Fruit fly (Drosophila melanogaster) whole organism, embryonic: Measurements from ENCODE around the gene cni.
A peak's percentile ranks its signal among the peaks of the same experiment; 100 is the strongest.

Experiments used
- Asciz ChIP-seq: fragments of 200-800 bp; sonication (Bioruptor generic); optimal IDR thresholded peaks from 2 replicates; lab custom pipeline; 2017; ENCODE audit warnings: missing biosample characterization, mild to moderate bottlenecking, missing genetic modification characterization, missing genetic modification reagents
- B-H1 ChIP-seq: fragments of 200-800 bp; sonication (Bioruptor generic); IDR thresholded peaks from 3 replicates; pipeline ENCODE4 v1.3.6; 2022; ENCODE audit warnings: missing biosample characterization, missing genetic modification characterization
- CG11504 ChIP-seq: fragments of 200-800 bp; sonication (Bioruptor generic); optimal IDR thresholded peaks from 3 replicates; lab custom pipeline; 2019; ENCODE audit warnings: missing biosample characterization, mild to moderate bottlenecking, missing genetic modification characterization, moderate library complexity
- CG12744 ChIP-seq: fragments of 200-800 bp; sonication (Bioruptor generic); optimal IDR thresholded peaks from 2 replicates; lab custom pipeline; 2016; ENCODE audit warnings: missing biosample characterization, missing genetic modification characterization
- CG17385 ChIP-seq: fragments of 200-800 bp; sonication (Bioruptor generic); optimal IDR thresholded peaks from 3 replicates; lab custom pipeline; 2018; ENCODE audit warnings: missing biosample characterization, mild to moderate bottlenecking, missing genetic modification characterization
- CG17829 ChIP-seq: fragments of 200-800 bp; optimal IDR thresholded peaks from 2 replicates; lab custom pipeline; 2019; ENCODE audit warnings: missing biosample characterization, mild to moderate bottlenecking, missing genetic modification characterization, moderate library complexity
- CG1792 ChIP-seq: fragments of 200-800 bp; sonication (Bioruptor generic); optimal IDR thresholded peaks from 2 replicates; lab custom pipeline; 2016; ENCODE audit warnings: missing biosample characterization, missing genetic modification characterization
- CG2678 ChIP-seq: fragments of 200-800 bp; sonication (Bioruptor generic); optimal IDR thresholded peaks from 3 replicates; lab custom pipeline; 2019; ENCODE audit warnings: missing biosample characterization, mild to moderate bottlenecking, missing genetic modification characterization, moderate library complexity
- CG4424 ChIP-seq: fragments of 200-800 bp; sonication (Bioruptor generic); optimal IDR thresholded peaks from 3 replicates; lab custom pipeline; 2016; ENCODE audit warnings: missing biosample characterization, missing genetic modification characterization
- CG4820 ChIP-seq: fragments of 200-800 bp; sonication (Bioruptor generic); optimal IDR thresholded peaks from 3 replicates; lab custom pipeline; 2016; ENCODE audit warnings: missing biosample characterization, missing genetic modification characterization
- CG6854 ChIP-seq: fragments of 200-800 bp; sonication (Bioruptor generic); optimal IDR thresholded peaks from 3 replicates; lab custom pipeline; 2017; ENCODE audit warnings: missing biosample characterization, mild to moderate bottlenecking, missing genetic modification characterization
- CG7357 ChIP-seq: fragments of 200-800 bp; sonication (Bioruptor generic); IDR thresholded peaks from 3 replicates; pipeline ENCODE4 v1.3.6; 2022; ENCODE audit warnings: missing biosample characterization, missing genetic modification characterization
- CG7786 ChIP-seq: fragments of 200-800 bp; sonication (Bioruptor generic); optimal IDR thresholded peaks from 2 replicates; lab custom pipeline; 2016; ENCODE audit warnings: missing biosample characterization, missing genetic modification characterization
- CoRest ChIP-seq: fragments of 200-800 bp; sonication (Bioruptor generic); optimal IDR thresholded peaks from 3 replicates; lab custom pipeline; 2018; ENCODE audit warnings: missing biosample characterization, mild to moderate bottlenecking, missing genetic modification characterization, moderate library complexity
- Fer1 ChIP-seq: fragments of 200-800 bp; sonication (Bioruptor generic); optimal IDR thresholded peaks from 2 replicates; lab custom pipeline; 2017; ENCODE audit warnings: missing biosample characterization, mild to moderate bottlenecking, missing genetic modification characterization
- Gug ChIP-seq: fragments of 200-800 bp; sonication (Bioruptor generic); IDR thresholded peaks from 4 replicates; pipeline ENCODE4 v1.3.6; 2022; ENCODE audit warnings: missing biosample characterization, missing genetic modification characterization
- Hand ChIP-seq: fragments of 200-800 bp; sonication (Bioruptor generic); optimal IDR thresholded peaks from 2 replicates; lab custom pipeline; 2017; ENCODE audit warnings: mild to moderate bottlenecking, missing biosample characterization, missing genetic modification reagents, missing genetic modification characterization
- Meics ChIP-seq: fragments of 200-800 bp; sonication (Bioruptor generic); optimal IDR thresholded peaks from 2 replicates; lab custom pipeline; 2017; ENCODE audit warnings: missing biosample characterization, mild to moderate bottlenecking, missing genetic modification characterization
- NK7.1 ChIP-seq: fragments of 200-800 bp; sonication (Bioruptor generic); optimal IDR thresholded peaks from 3 replicates; lab custom pipeline; 2016; ENCODE audit warnings: missing biosample characterization, missing genetic modification characterization
- Oaz ChIP-seq: fragments of 200-800 bp; sonication (Bioruptor generic); IDR thresholded peaks from 2 replicates; pipeline ENCODE4 v1.3.6; 2022; ENCODE audit warnings: missing biosample characterization, missing genetic modification characterization
- Ptx1 ChIP-seq: fragments of 200-800 bp; sonication (Bioruptor generic); IDR thresholded peaks from 2 replicates; pipeline ENCODE4 v1.3.6; 2022; ENCODE audit warnings: missing biosample characterization, missing genetic modification characterization
- Trl ChIP-seq, 3 experiments: fragments of >200 bp in 2 of 3; fragments of 200-800 bp in 1 of 3; sonication (Bioruptor generic) in 1 of 3; optimal IDR thresholded peaks; 2 replicates in 1 of 3; 3 replicates in 2 of 3; lab custom pipeline; 2016 to 2017; ENCODE audit warnings: missing biosample characterization in 1 of 3, missing genetic modification characterization in 1 of 3
- cwo ChIP-seq: fragments of 200-800 bp; sonication (Bioruptor generic); optimal IDR thresholded peaks from 3 replicates; lab custom pipeline; 2017; ENCODE audit warnings: missing biosample characterization, missing genetic modification characterization, mild to moderate bottlenecking, moderate library complexity, missing genetic modification reagents
- ems ChIP-seq: fragments of 200-800 bp; sonication (Bioruptor generic); optimal IDR thresholded peaks from 3 replicates; lab custom pipeline; 2016; ENCODE audit warnings: missing biosample characterization, missing genetic modification characterization
- esg ChIP-seq: fragments of 200-800 bp; sonication (Bioruptor generic); conservative IDR thresholded peaks from 2 replicates; pipeline ENCODE4 v1.3.6; 2022; ENCODE audit warnings: missing biosample characterization, missing genetic modification characterization
- eve ChIP-seq, 2 experiments: fragments of >200 bp; optimal IDR thresholded peaks; 2 replicates each; lab custom pipeline; 2017; ENCODE audit warnings: missing biosample characterization in 2 of 2, missing genetic modification characterization in 2 of 2
- exex ChIP-seq: fragments of 200-800 bp; sonication (Bioruptor generic); optimal IDR thresholded peaks from 4 replicates; lab custom pipeline; 2018; ENCODE audit warnings: missing biosample characterization, mild to moderate bottlenecking, missing genetic modification characterization, moderate library complexity
- gce ChIP-seq: fragments of 200-800 bp; sonication (Bioruptor generic); IDR thresholded peaks from 3 replicates; pipeline ENCODE4 v1.3.6; 2022; ENCODE audit warnings: missing biosample characterization, missing genetic modification characterization
- her ChIP-seq: fragments of 200-800 bp; sonication (Bioruptor generic); optimal IDR thresholded peaks from 2 replicates; lab custom pipeline; 2016; ENCODE audit warnings: missing biosample characterization, missing genetic modification characterization
- inv ChIP-seq: fragments of 200-800 bp; sonication (Bioruptor generic); IDR thresholded peaks from 2 replicates; pipeline ENCODE4 v1.3.6; 2022; ENCODE audit warnings: missing biosample characterization, missing genetic modification characterization; ENCODE audit not compliant: partially characterized antibody
- lilli ChIP-seq: fragments of 200-800 bp; sonication (Bioruptor generic); optimal IDR thresholded peaks from 3 replicates; lab custom pipeline; 2016; ENCODE audit warnings: missing biosample characterization, missing genetic modification characterization
- nau ChIP-seq: fragments of 200-800 bp; sonication (Bioruptor generic); optimal IDR thresholded peaks from 3 replicates; lab custom pipeline; 2017; ENCODE audit warnings: missing biosample characterization, mild to moderate bottlenecking, missing genetic modification characterization, missing genetic modification reagents
- odd ChIP-seq: fragments of 200-800 bp; sonication (Bioruptor generic); optimal IDR thresholded peaks from 2 replicates; lab custom pipeline; 2017; ENCODE audit warnings: missing biosample characterization, mild to moderate bottlenecking, missing genetic modification characterization
- p53 ChIP-seq: fragments of 200-800 bp; sonication (Bioruptor generic); optimal IDR thresholded peaks from 2 replicates; lab custom pipeline; 2016; ENCODE audit warnings: missing biosample characterization, missing genetic modification characterization
- pan ChIP-seq, 4 experiments: fragments of >200 bp in 3 of 4; fragments of 200-800 bp in 1 of 4; sonication (Bioruptor generic) in 1 of 4; optimal IDR thresholded peaks in 3 of 4; IDR thresholded peaks in 1 of 4; 2 replicates each; pipeline versions ENCODE4 v1.3.6 to Lab custom; 2017 to 2022; ENCODE audit warnings: missing biosample characterization in 2 of 4, missing genetic modification characterization in 2 of 4, mixed read lengths in 1 of 4
- pfk ChIP-seq: fragments of 200-800 bp; sonication (Bioruptor generic); optimal IDR thresholded peaks from 2 replicates; lab custom pipeline; 2018; ENCODE audit warnings: missing biosample characterization, mild to moderate bottlenecking, missing genetic modification characterization, moderate library complexity
- pnt ChIP-seq: fragments of 200-800 bp; sonication (Bioruptor generic); optimal IDR thresholded peaks from 3 replicates; lab custom pipeline; 2016; ENCODE audit warnings: missing biosample characterization, missing genetic modification characterization
- row ChIP-seq: fragments of 200-800 bp; sonication (Bioruptor generic); IDR thresholded peaks from 3 replicates; pipeline ENCODE4 v1.3.6; 2022; ENCODE audit warnings: missing biosample characterization, missing genetic modification characterization
- sens ChIP-seq: fragments of 200-800 bp; sonication (Bioruptor generic); peaks from one replicate; lab custom pipeline; 2016; ENCODE audit warnings: missing biosample characterization, missing genetic modification characterization
- seq ChIP-seq: fragments of 200-800 bp; sonication (Bioruptor generic); IDR thresholded peaks from 2 replicates; pipeline ENCODE4 v1.3.6; 2022; ENCODE audit warnings: missing biosample characterization, missing genetic modification characterization
- ttk ChIP-seq: fragments of 200-800 bp; sonication (Bioruptor generic); IDR thresholded peaks from 2 replicates; pipeline ENCODE4 v2.1.2; 2022; ENCODE audit warnings: missing biosample characterization, missing genetic modification characterization
- vfl ChIP-seq: fragments of 200-800 bp; sonication (Bioruptor generic); optimal IDR thresholded peaks from 2 replicates; lab custom pipeline; 2016; ENCODE audit warnings: missing biosample characterization, missing genetic modification characterization

The cni gene

DNA sequence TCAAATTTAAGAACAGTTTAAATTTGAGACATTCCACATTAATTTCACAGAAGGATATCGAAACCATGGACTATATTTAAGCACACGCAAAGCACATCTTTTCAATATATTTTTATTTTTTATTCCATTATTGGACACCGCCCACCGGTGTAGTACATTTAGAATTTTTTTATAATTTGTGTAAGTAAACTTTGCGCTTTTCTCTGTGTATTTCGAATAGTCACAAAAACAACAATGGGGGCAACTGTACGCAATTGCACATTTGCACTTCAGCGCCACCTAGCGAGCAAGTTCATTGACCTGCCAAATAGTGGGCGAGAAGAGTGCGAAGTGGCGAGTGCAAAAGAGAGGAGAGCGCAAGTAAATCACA lies 34.7 kb downstream of the cni start (continued):
- TF ChIP-seq pnt (GFP tag; lab: Kevin White, UChicago) (no peak), sens (GFP tag; lab: Kevin White, UChicago) (peak; percentile 77), CoRest (tag; lab: Kevin White, UChicago) (peak; percentile 66), Oaz (GFP tag; lab: Robert Waterston, UW) (no peak), ttk (0 out of 2 replicates have a peak, but pooled peaks have one; percentile 43), pan (optimal IDR thresholded peaks at IDR 0.05; lab: Kevin White, UChicago) (no peak), pan (GFP tag; optimal IDR thresholded peaks at IDR 0.05 in 1 of 2, IDR thresholded peaks at IDR 0.05 in 1 of 2) (peak in 1 of 2 experiments; percentile 58), pfk (GFP tag; lab: Kevin White, UChicago) (no peak), Trl (optimal IDR thresholded peaks at IDR 0.05; lab: Kevin White, UChicago) (peak in 1 of 2 experiments; percentile 10), Trl (GFP tag; optimal IDR thresholded peaks at IDR 0.05; lab: Kevin White, UChicago) (no peak), nau (GFP tag; lab: Kevin White, UChicago) (peak; percentile 20), Asciz (peak; percentile 40), eve (GFP tag; optimal IDR thresholded peaks at IDR 0.05; lab: Kevin White, UChicago) (peak in 1 of 2 experiments; percentile 80), exex (peak; percentile 4), seq (GFP tag; lab: Robert Waterston, UW) (peak; percentile 55), gce (GFP tag; lab: Robert Waterston, UW) (no peak), cwo (GFP tag; lab: Kevin White, UChicago) (peak; percentile 68), CG7786 (peak; percentile 18), CG17385 (GFP tag; lab: Kevin White, UChicago) (peak; percentile 43), Meics (GFP tag; lab: Kevin White, UChicago) (peak; percentile 73), CG7357 (GFP tag; lab: Robert Waterston, UW) (peak; percentile 29; the same call in 1 of the 3 replicates), vfl (no peak), CG4820 (no peak), lilli (GFP tag; lab: Kevin White, UChicago) (peak; percentile 45), Fer1 (peak; percentile 69), CG6854 (GFP tag; lab: Kevin White, UChicago) (peak; percentile 45), CG12744 (GFP tag; lab: Kevin White, UChicago) (no peak), Ptx1 (peak; percentile 35), her (GFP tag; lab: Kevin White, UChicago) (no peak), p53 (no peak), NK7.1 (GFP tag; lab: Kevin White, UChicago) (no peak), ems (GFP tag; lab: Kevin White, UChicago) (peak; percentile 20), CG1792 (GFP tag; lab: Kevin White, UChicago) (no peak), Hand (peak; percentile 39), row (GFP tag; lab: Robert Waterston, UW) (peak; percentile 44; the same call in 1 of the 3 replicates), odd (peak; percentile 49), B-H1 (peak; percentile 29; the same call in 1 of the 3 replicates), inv (GFP tag; lab: Robert Waterston, UW) (no peak), CG4424 (no peak), CG2678 (tag; lab: Kevin White, UChicago) (peak; percentile 75), esg (no peak), CG17829 (tag; lab: Kevin White, UChicago) (peak; percentile 4), CG11504 (tag; lab: Kevin White, UChicago) (peak; percentile 64), Gug (GFP tag; lab: Robert Waterston, UW) (0 out of 4 replicates have a peak, but pooled peaks have one; percentile 8)
